Fruit fly (Drosophila melanogaster) whole organism, embryonic: ENCODE data around the gene CG14442.

Experiments used
- BEAF-32 ChIP-seq: fragments of 200-800 bp; sonication (Bioruptor generic); optimal IDR thresholded peaks from 3 replicates; lab custom pipeline; 2017; ENCODE audit warnings: missing biosample characterization, missing genetic modification characterization, mild to moderate bottlenecking, moderate library complexity, missing genetic modification reagents
- CG10543 ChIP-seq: fragments of 200-800 bp; sonication (Bioruptor generic); optimal IDR thresholded peaks from 3 replicates; lab custom pipeline; 2017; ENCODE audit warnings: missing biosample characterization, mild to moderate bottlenecking, missing genetic modification characterization, moderate library complexity
- CG11398 ChIP-seq: fragments of 200-800 bp; sonication (Bioruptor generic); optimal IDR thresholded peaks from 2 replicates; lab custom pipeline; 2016; ENCODE audit warnings: missing biosample characterization, missing genetic modification characterization
- CG11560 ChIP-seq: fragments of 200-800 bp; sonication (Bioruptor generic); IDR thresholded peaks from 3 replicates; pipeline ENCODE4 v1.3.6; 2022; ENCODE audit warnings: missing biosample characterization, missing genetic modification characterization
- CG11696 ChIP-seq: fragments of 200-800 bp; sonication (Bioruptor generic); IDR thresholded peaks from 2 replicates; pipeline ENCODE4 v1.3.6; 2022; ENCODE audit warnings: missing biosample characterization, missing genetic modification characterization
- CG12236 ChIP-seq: fragments of 200-800 bp; sonication (Bioruptor generic); optimal IDR thresholded peaks from 2 replicates; lab custom pipeline; 2016; ENCODE audit warnings: missing biosample characterization, missing genetic modification characterization
- CG16815 ChIP-seq: fragments of 200-800 bp; sonication (Bioruptor generic); optimal IDR thresholded peaks from 3 replicates; lab custom pipeline; 2017; ENCODE audit warnings: missing biosample characterization, mild to moderate bottlenecking, missing genetic modification characterization
- CG17186 ChIP-seq: fragments of 200-800 bp; sonication (Bioruptor generic); optimal IDR thresholded peaks from 3 replicates; lab custom pipeline; 2017; ENCODE audit warnings: missing biosample characterization, missing genetic modification reagents, missing genetic modification characterization
- CG17361 ChIP-seq: fragments of 200-800 bp; sonication (Bioruptor generic); IDR thresholded peaks from 3 replicates; pipeline ENCODE4 v1.3.6; 2022; ENCODE audit warnings: missing biosample characterization, missing genetic modification characterization
- CG17385 ChIP-seq: fragments of 200-800 bp; sonication (Bioruptor generic); optimal IDR thresholded peaks from 3 replicates; lab custom pipeline; 2018; ENCODE audit warnings: missing biosample characterization, mild to moderate bottlenecking, missing genetic modification characterization
- CG18262 ChIP-seq: fragments of 200-800 bp; optimal IDR thresholded peaks from 3 replicates; lab custom pipeline; 2019; ENCODE audit warnings: missing biosample characterization, mild to moderate bottlenecking, missing genetic modification characterization, moderate library complexity
- CG2199 ChIP-seq: fragments of 200-800 bp; sonication (Bioruptor generic); IDR thresholded peaks from 3 replicates; pipeline ENCODE4 v1.3.6; 2022; ENCODE audit warnings: missing biosample characterization, missing genetic modification characterization
- CG4707 ChIP-seq: fragments of 200-800 bp; sonication (Bioruptor generic); optimal IDR thresholded peaks from 2 replicates; lab custom pipeline; 2018; ENCODE audit warnings: missing biosample characterization, mild to moderate bottlenecking, missing genetic modification characterization, moderate library complexity
- CG6765 ChIP-seq: fragments of 200-800 bp; sonication (Bioruptor generic); optimal IDR thresholded peaks from 3 replicates; lab custom pipeline; 2017; ENCODE audit warnings: missing biosample characterization, mild to moderate bottlenecking, missing genetic modification characterization
- CG6854 ChIP-seq: fragments of 200-800 bp; sonication (Bioruptor generic); optimal IDR thresholded peaks from 3 replicates; lab custom pipeline; 2017; ENCODE audit warnings: missing biosample characterization, mild to moderate bottlenecking, missing genetic modification characterization
- CG7556 ChIP-seq: fragments of 200-800 bp; sonication (Bioruptor generic); optimal IDR thresholded peaks from 2 replicates; lab custom pipeline; 2017; ENCODE audit warnings: missing biosample characterization, mild to moderate bottlenecking, missing genetic modification characterization
- CG7786 ChIP-seq: fragments of 200-800 bp; sonication (Bioruptor generic); optimal IDR thresholded peaks from 2 replicates; lab custom pipeline; 2016; ENCODE audit warnings: missing biosample characterization, missing genetic modification characterization
- CG7928 ChIP-seq: fragments of 200-800 bp; sonication (Bioruptor generic); optimal IDR thresholded peaks from 2 replicates; lab custom pipeline; 2017; ENCODE audit warnings: missing biosample characterization, mild to moderate bottlenecking, missing genetic modification characterization
- CkIIα-i1 ChIP-seq: fragments of 200-800 bp; sonication (Bioruptor generic); IDR thresholded peaks from 2 replicates; pipeline ENCODE4 v1.3.6; 2022; ENCODE audit warnings: missing biosample characterization, missing genetic modification characterization
- CrebB ChIP-seq: fragments of 200-800 bp; sonication (Bioruptor generic); optimal IDR thresholded peaks from 3 replicates; lab custom pipeline; 2018; ENCODE audit warnings: missing biosample characterization, mild to moderate bottlenecking, missing genetic modification characterization
- Dad ChIP-seq: fragments of 200-800 bp; sonication (Bioruptor generic); optimal IDR thresholded peaks from 3 replicates; lab custom pipeline; 2016; ENCODE audit warnings: missing biosample characterization, missing genetic modification characterization
- Dip2 ChIP-seq: fragments of 200-800 bp; sonication (Bioruptor generic); IDR thresholded peaks from 2 replicates; pipeline ENCODE4 v1.3.6; 2022; ENCODE audit warnings: missing biosample characterization, missing genetic modification characterization
- HmgZ ChIP-seq: fragments of 200-800 bp; sonication (Bioruptor generic); optimal IDR thresholded peaks from 2 replicates; lab custom pipeline; 2018; ENCODE audit warnings: missing biosample characterization, mild to moderate bottlenecking, missing genetic modification characterization
- Med ChIP-seq: fragments of 200-800 bp; sonication (Bioruptor generic); peaks from one replicate; lab custom pipeline; 2016; ENCODE audit warnings: missing biosample characterization, missing genetic modification characterization, mild to moderate bottlenecking, inconsistent platforms, moderate library complexity
- Meics ChIP-seq: fragments of 200-800 bp; sonication (Bioruptor generic); optimal IDR thresholded peaks from 2 replicates; lab custom pipeline; 2017; ENCODE audit warnings: missing biosample characterization, mild to moderate bottlenecking, missing genetic modification characterization
- Neu2 ChIP-seq: fragments of 200-800 bp; sonication (Bioruptor generic); optimal IDR thresholded peaks from 3 replicates; lab custom pipeline; 2016; ENCODE audit warnings: missing biosample characterization, missing genetic modification characterization, borderline replicate concordance
- NfI ChIP-seq: fragments of 200-800 bp; sonication (Bioruptor generic); optimal IDR thresholded peaks from 3 replicates; lab custom pipeline; 2018; ENCODE audit warnings: missing biosample characterization, mild to moderate bottlenecking, missing genetic modification characterization, moderate library complexity
- Pdp1 ChIP-seq, 2 experiments: fragments of 200-800 bp; sonication (Bioruptor generic); optimal IDR thresholded peaks; 3 replicates each; lab custom pipeline; 2016; ENCODE audit warnings: missing biosample characterization in 2 of 2, missing genetic modification characterization in 2 of 2, mild to moderate bottlenecking in 1 of 2, moderate library complexity in 1 of 2
- Sox100B ChIP-seq: fragments of 200-800 bp; sonication (Bioruptor generic); optimal IDR thresholded peaks from 3 replicates; lab custom pipeline; 2018; ENCODE audit warnings: missing biosample characterization, mild to moderate bottlenecking, missing genetic modification characterization
- Ssrp ChIP-seq: fragments of 200-800 bp; sonication (Bioruptor generic); optimal IDR thresholded peaks from 2 replicates; lab custom pipeline; 2018; ENCODE audit warnings: missing biosample characterization, mild to moderate bottlenecking, missing genetic modification characterization, moderate library complexity
- Tbp ChIP-seq: fragments of >200 bp; optimal IDR thresholded peaks from 2 replicates; lab custom pipeline; 2018; ENCODE audit warnings: missing biosample characterization, missing genetic modification characterization
- ase ChIP-seq: fragments of 200-800 bp; sonication (Bioruptor generic); IDR thresholded peaks from 3 replicates; pipeline ENCODE4 v1.3.6; 2022; ENCODE audit warnings: missing biosample characterization, missing genetic modification characterization
- bigmax ChIP-seq: fragments of 200-800 bp; sonication (Bioruptor generic); optimal IDR thresholded peaks from 2 replicates; lab custom pipeline; 2018; ENCODE audit warnings: missing biosample characterization, mild to moderate bottlenecking, missing genetic modification characterization
- dmrt11E ChIP-seq: fragments of 200-800 bp; sonication (Bioruptor generic); optimal IDR thresholded peaks from 3 replicates; lab custom pipeline; 2018; ENCODE audit warnings: missing biosample characterization, mild to moderate bottlenecking, missing genetic modification characterization, moderate library complexity
- eve ChIP-seq, 2 experiments: fragments of >200 bp; optimal IDR thresholded peaks; 2 replicates each; lab custom pipeline; 2017; ENCODE audit warnings: missing biosample characterization in 2 of 2, missing genetic modification characterization in 2 of 2
- fd96Cb ChIP-seq: fragments of 200-800 bp; sonication (Bioruptor generic); optimal IDR thresholded peaks from 2 replicates; lab custom pipeline; 2018; ENCODE audit warnings: missing biosample characterization, mild to moderate bottlenecking, missing genetic modification characterization, moderate library complexity
- gem ChIP-seq: fragments of 200-800 bp; sonication (Bioruptor generic); optimal IDR thresholded peaks from 2 replicates; lab custom pipeline; 2019; ENCODE audit warnings: missing biosample characterization, mild to moderate bottlenecking, missing genetic modification characterization, moderate library complexity
- hb ChIP-seq: fragments of 200-800 bp; sonication (Bioruptor generic); IDR thresholded peaks from 3 replicates; pipeline ENCODE4 v1.3.6; 2022; ENCODE audit warnings: missing biosample characterization, missing genetic modification characterization; ENCODE audit not compliant: partially characterized antibody
- ind ChIP-seq: fragments of 200-800 bp; sonication (Bioruptor generic); optimal IDR thresholded peaks from 3 replicates; lab custom pipeline; 2016; ENCODE audit warnings: missing biosample characterization, missing genetic modification characterization
- knrl ChIP-seq: fragments of 200-800 bp; sonication (Bioruptor generic); IDR thresholded peaks from 3 replicates; pipeline ENCODE4 v1.3.6; 2022; ENCODE audit warnings: missing biosample characterization, missing genetic modification characterization; ENCODE audit not compliant: partially characterized antibody
- lola ChIP-seq, 3 experiments: fragments of >200 bp in 2 of 3; fragments of 200-800 bp in 1 of 3; sonication (Bioruptor generic) in 1 of 3; optimal IDR thresholded peaks; 2 replicates each; lab custom pipeline; 2017 to 2019; ENCODE audit warnings: missing biosample characterization in 3 of 3, missing genetic modification characterization in 3 of 3, mild to moderate bottlenecking in 1 of 3, moderate library complexity in 1 of 3
- nmo ChIP-seq: fragments of 200-800 bp; sonication (Bioruptor generic); optimal IDR thresholded peaks from 2 replicates; lab custom pipeline; 2018; ENCODE audit warnings: missing biosample characterization, mild to moderate bottlenecking, missing genetic modification characterization, moderate library complexity
- pb ChIP-seq: fragments of 200-800 bp; sonication (Bioruptor generic); optimal IDR thresholded peaks from 3 replicates; lab custom pipeline; 2016; ENCODE audit warnings: missing biosample characterization, missing genetic modification characterization
- phol ChIP-seq: fragments of 200-800 bp; sonication (Bioruptor generic); optimal IDR thresholded peaks from 3 replicates; lab custom pipeline; 2018; ENCODE audit warnings: missing biosample characterization, mild to moderate bottlenecking, missing genetic modification characterization, moderate library complexity
- rib ChIP-seq: fragments of 200-800 bp; sonication (Bioruptor generic); IDR thresholded peaks from 2 replicates; pipeline ENCODE4 v1.3.6; 2022; ENCODE audit warnings: missing biosample characterization, missing genetic modification characterization
- ro ChIP-seq: fragments of 200-800 bp; sonication (Bioruptor generic); IDR thresholded peaks from 2 replicates; pipeline ENCODE4 v1.3.6; 2022; ENCODE audit warnings: missing biosample characterization, missing genetic modification characterization
- schlank ChIP-seq: fragments of 200-800 bp; sonication (Bioruptor generic); optimal IDR thresholded peaks from 2 replicates; lab custom pipeline; 2018; ENCODE audit warnings: missing biosample characterization, mild to moderate bottlenecking, missing genetic modification characterization
- sens ChIP-seq: fragments of 200-800 bp; sonication (Bioruptor generic); peaks from one replicate; lab custom pipeline; 2016; ENCODE audit warnings: missing biosample characterization, missing genetic modification characterization
- sima ChIP-seq: fragments of 200-800 bp; sonication (Bioruptor generic); optimal IDR thresholded peaks from 2 replicates; lab custom pipeline; 2016; ENCODE audit warnings: missing biosample characterization, missing genetic modification characterization
- sqz ChIP-seq: fragments of 200-800 bp; sonication (Bioruptor generic); optimal IDR thresholded peaks from 3 replicates; lab custom pipeline; 2018; ENCODE audit warnings: missing biosample characterization, mild to moderate bottlenecking, missing genetic modification characterization

Gene CG14442

dm6 chrX:6703237-6703636 lies 8.4 kb upstream of the CG14442 start:
- TF ChIP-seq phol (tag; lab: Kevin White, UChicago): peak; percentile 8
- TF ChIP-seq Tbp (GFP tag; lab: Kevin White, UChicago): no peak
- TF ChIP-seq lola (GFP tag; optimal IDR thresholded peaks at IDR 0.05; lab: Kevin White, UChicago): peak in 1 of 3 experiments; percentile 19
- TF ChIP-seq CG18262: peak; percentile 19
- peak; percentile 18 for TF ChIP-seq gem (tag; lab: Kevin White, UChicago)
- peak in 1 of 2 experiments; percentile 4 for TF ChIP-seq Pdp1 (GFP tag; optimal IDR thresholded peaks at IDR 0.05; lab: Kevin White, UChicago)
- TF ChIP-seq eve (GFP tag; optimal IDR thresholded peaks at IDR 0.05; lab: Kevin White, UChicago): peak in 1 of 2 experiments; percentile 31
- TF ChIP-seq fd96Cb (tag; lab: Kevin White, UChicago): peak; percentile 18
- no peak for TF ChIP-seq CG11398 (GFP tag; lab: Kevin White, UChicago)
- TF ChIP-seq CG6765 (GFP tag; lab: Kevin White, UChicago): no peak
- no peak for TF ChIP-seq CG10543 (GFP tag; lab: Kevin White, UChicago)
- TF ChIP-seq CG6854 (GFP tag; lab: Kevin White, UChicago): no peak
- TF ChIP-seq CG17361 (GFP tag; lab: Robert Waterston, UW): peak; percentile 44; the same call in 1 of the 3 replicates
- TF ChIP-seq CG4707 (GFP tag; lab: Kevin White, UChicago): no peak
- TF ChIP-seq Ssrp (tag; lab: Kevin White, UChicago): peak; percentile 5
- TF ChIP-seq ind (GFP tag; lab: Kevin White, UChicago): no peak
- peak; percentile 22 for TF ChIP-seq Sox100B (GFP tag; lab: Kevin White, UChicago)
- peak; percentile 78 for TF ChIP-seq sens
- TF ChIP-seq ro: no peak
- peak; percentile 12 for TF ChIP-seq CG7556 (GFP tag; lab: Kevin White, UChicago)
- no peak for TF ChIP-seq BEAF-32 (GFP tag; lab: Kevin White, UChicago)
- TF ChIP-seq pb (GFP tag; lab: Kevin White, UChicago): no peak
- TF ChIP-seq CG11560 (tag; lab: Robert Waterston, UW): no peak
- peak; percentile 22 for TF ChIP-seq CG17385 (GFP tag; lab: Kevin White, UChicago)
- TF ChIP-seq nmo (GFP tag; lab: Kevin White, UChicago): peak; percentile 5

- TF ChIP-seq CG16815: no peak
- no peak for TF ChIP-seq schlank (tag; lab: Kevin White, UChicago)
- TF ChIP-seq Neu2 (GFP tag; lab: Kevin White, UChicago): no peak
- TF ChIP-seq sqz (GFP tag; lab: Kevin White, UChicago): peak; percentile 86
- no peak for TF ChIP-seq Dad
- TF ChIP-seq Meics (GFP tag; lab: Kevin White, UChicago): no peak
- no peak for TF ChIP-seq ase (GFP tag; lab: Robert Waterston, UW)
- no peak for TF ChIP-seq Dip2 (GFP tag; lab: Robert Waterston, UW)
- TF ChIP-seq CG12236 (GFP tag; lab: Kevin White, UChicago): no peak
- no peak for TF ChIP-seq CG7928
- no peak for TF ChIP-seq CkIIα-i1
- no peak for TF ChIP-seq Med (GFP tag; lab: Kevin White, UChicago)
- TF ChIP-seq CG11696: no peak
- TF ChIP-seq NfI: no peak
- no peak for TF ChIP-seq sima
- no peak for TF ChIP-seq knrl (GFP tag; lab: Robert Waterston, UW)
- TF ChIP-seq CrebB (tag; lab: Kevin White, UChicago): no peak
- TF ChIP-seq CG17186 (GFP tag; lab: Kevin White, UChicago): no peak
- no peak for TF ChIP-seq bigmax (GFP tag; lab: Kevin White, UChicago)
- no peak for TF ChIP-seq hb (GFP tag; lab: Robert Waterston, UW)
- TF ChIP-seq CG7786 (GFP tag; lab: Kevin White, UChicago): no peak
- TF ChIP-seq rib (GFP tag; lab: Robert Waterston, UW): no peak
- no peak for TF ChIP-seq HmgZ (tag; lab: Kevin White, UChicago)
- TF ChIP-seq CG2199: 0 out of 3 replicates have a peak, but pooled peaks have one; percentile 59
- no peak for TF ChIP-seq dmrt11E (tag; lab: Kevin White, UChicago)
These were observed 7.8 kb upstream of the CG14442 start for dm6 chrX:6702591-6702990.
